Worm (Caenorhabditis elegans): ENCODE measurements around the gene gss-1.
"Not testable (repeated sequence)": the region's sequence is repeated elsewhere in the genome, so short reads cannot be mapped to it uniquely, and the experiment has no call there.

The gss-1 gene

DNA sequence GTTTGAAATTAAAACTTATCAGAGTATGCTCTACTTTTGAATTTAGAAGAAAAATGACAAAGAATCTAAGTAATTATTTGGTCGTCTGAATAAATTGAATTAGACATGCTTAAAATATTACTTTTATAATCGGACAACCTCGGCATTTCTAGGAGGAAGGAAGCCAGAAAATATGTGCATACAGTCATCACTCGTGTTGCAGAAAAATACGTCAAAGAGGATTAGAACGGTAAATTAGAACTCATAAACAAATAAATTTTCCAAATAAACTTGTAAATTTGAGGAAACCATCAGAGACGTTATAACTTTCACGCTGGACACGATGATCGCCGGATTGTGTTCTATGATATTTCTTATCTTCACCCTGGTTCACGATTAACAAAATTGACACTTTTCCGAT is 38.1 kb upstream of the gss-1 start, which contains the start of gene chil-19:
Gene chil-19, minus strand, starts transcription at position 101 of the 400 bp plus-strand sequence.
- TF ChIP-seq dpl-1 (GFP tag; optimal IDR thresholded peaks at IDR 0.05) (no peak), C16A3.4 (tag; optimal IDR thresholded peaks at IDR 0.05) (no peak), efl-1 (optimal IDR thresholded peaks at IDR 0.05) (no peak), efl-1 (GFP tag; optimal IDR thresholded peaks at IDR 0.05 in 1 of 2) (peak in 1 of 2 experiments; percentile 5), ets-5 (GFP tag; IDR thresholded peaks at IDR 0.05) (no peak), snpc-4 (tag; optimal IDR thresholded peaks at IDR 0.05) (no peak)

DNA sequence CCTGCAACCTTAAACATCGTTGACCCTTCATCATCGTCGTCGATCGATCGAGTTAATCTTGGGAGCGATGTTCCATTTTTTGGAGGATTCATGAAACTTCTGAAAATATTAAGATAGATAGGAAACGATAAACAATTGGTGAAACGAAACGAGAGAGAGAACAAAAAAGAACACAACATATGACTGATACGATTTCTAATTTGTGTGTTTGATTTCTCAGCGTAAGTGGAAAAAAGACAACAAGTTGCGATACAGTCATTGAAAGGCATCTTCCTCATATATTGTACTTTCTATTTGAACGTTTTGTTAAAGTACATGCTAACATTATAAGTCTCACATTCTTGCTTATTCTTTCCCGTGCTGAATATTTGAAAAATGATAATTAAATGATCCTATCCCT is 35.9 kb upstream of the gss-1 start, which contains the start of gene R09D1.12:
Gene R09D1.12, minus strand, starts transcription at position 101 of the 400 bp plus-strand sequence.
- TF ChIP-seq swsn-7, nhr-237, lin-15B (tag; optimal IDR thresholded peaks at IDR 0.05): not testable (repeated sequence)

DNA sequence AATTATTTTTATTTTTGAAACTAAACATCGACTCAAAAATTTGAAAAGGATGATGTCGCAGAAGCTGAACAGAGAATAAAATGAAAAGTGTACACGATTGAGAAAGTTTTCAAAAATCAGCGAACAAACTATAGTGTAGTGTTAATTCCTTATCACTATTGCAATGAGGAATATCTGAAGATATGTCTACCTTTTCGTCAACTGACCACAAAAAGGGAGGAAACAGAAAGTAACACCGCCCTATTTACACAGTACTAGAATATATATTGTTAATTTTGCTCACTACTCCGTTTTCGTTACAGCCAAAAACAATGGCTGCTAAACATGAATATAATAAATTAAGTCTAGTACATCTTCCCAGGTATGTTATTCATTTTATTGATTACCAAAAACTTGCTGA is 31.7 kb upstream of the gss-1 start, which contains the start of gene chil-18:
Gene chil-18, plus strand, starts transcription at position 301 of the 400 bp plus-strand sequence.
- TF ChIP-seq nhr-20 (tag; optimal IDR thresholded peaks at IDR 0.05) = peak; percentile 12
- TF ChIP-seq ets-5 (GFP tag; IDR thresholded peaks at IDR 0.05) = no peak

DNA sequence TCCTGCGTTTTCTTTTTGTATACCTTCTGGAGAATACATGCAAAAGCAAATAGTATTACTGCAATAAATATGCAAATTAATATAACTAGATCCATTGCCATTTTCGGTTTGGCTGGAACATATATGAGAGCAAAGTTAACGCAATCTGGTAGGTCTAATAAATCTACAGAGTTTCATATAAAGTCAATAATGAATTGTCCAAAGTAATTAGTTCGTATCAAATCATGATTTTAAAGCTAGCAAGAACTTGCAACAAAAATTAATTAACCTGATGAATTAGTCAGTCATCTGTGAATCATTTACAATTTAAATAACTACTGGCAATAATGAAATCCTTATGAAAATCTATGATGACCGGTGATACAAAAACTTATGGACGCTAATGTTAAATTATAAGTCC is 29.1 kb upstream of the gss-1 start, which contains the start of gene R09D1.13:
Gene R09D1.13, minus strand, starts transcription at position 101 of the 400 bp plus-strand sequence.
- TF ChIP-seq alr-1 (tag; optimal IDR thresholded peaks at IDR 0.05; ENCODE audit: borderline replicate concordance) (no peak), aha-1 (tag; optimal IDR thresholded peaks at IDR 0.05) (no peak), unc-86 (tag; optimal IDR thresholded peaks at IDR 0.05) (no peak), aly-2 (tag; optimal IDR thresholded peaks at IDR 0.05) (no peak), ztf-11 (tag; optimal IDR thresholded peaks at IDR 0.05) (no peak), tbx-2 (tag; optimal IDR thresholded peaks at IDR 0.05) (no peak), sptf-1 (tag; optimal IDR thresholded peaks at IDR 0.05) (no peak), nhr-84 (tag; optimal IDR thresholded peaks at IDR 0.05) (no peak), lsy-2 (tag; optimal IDR thresholded peaks at IDR 0.05) (no peak), jun-1 (tag; optimal IDR thresholded peaks at IDR 0.05) (no peak), snu-23 (GFP tag; optimal IDR thresholded peaks at IDR 0.05) (no peak), elt-3 (tag; optimal IDR thresholded peaks at IDR 0.05) (no peak), mep-1 (tag; optimal IDR thresholded peaks at IDR 0.05) (no peak), nhr-47 (tag; optimal IDR thresholded peaks at IDR 0.05) (no peak), lin-39 (tag; optimal IDR thresholded peaks at IDR 0.05) (no peak), ceh-82 (tag; optimal IDR thresholded peaks at IDR 0.05) (no peak), blmp-1 (tag; optimal IDR thresholded peaks at IDR 0.05) (no peak), ceh-88 (GFP tag; IDR thresholded peaks at IDR 0.05) (no peak), skn-1 (tag; optimal IDR thresholded peaks at IDR 0.05) (no peak), nhr-237 (tag; optimal IDR thresholded peaks at IDR 0.05) (no peak)

DNA sequence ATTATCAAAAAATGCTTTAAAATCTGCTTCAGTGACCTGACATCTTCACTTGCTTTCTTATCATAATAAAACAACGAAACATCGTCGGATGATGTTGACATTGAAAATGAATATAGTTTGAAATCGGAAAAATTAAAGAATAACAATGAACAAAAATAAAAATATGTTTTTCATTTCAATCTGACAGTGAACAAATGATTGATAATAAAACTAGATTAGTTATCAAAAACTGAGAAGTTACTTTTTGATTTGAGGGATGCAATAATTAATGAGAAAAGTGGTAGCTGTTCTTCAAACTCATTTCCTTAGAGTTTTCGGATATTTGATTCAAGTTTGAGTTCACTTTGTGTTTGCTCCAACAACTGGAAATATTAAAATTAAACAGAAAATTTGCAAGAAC is 27.3 kb upstream of the gss-1 start, which contains the start of gene chil-15:
Gene chil-15, minus strand, starts transcription at position 101 of the 400 bp plus-strand sequence.
- TF ChIP-seq Y116A8C.19 (tag; optimal IDR thresholded peaks at IDR 0.05; ENCODE audit: borderline replicate concordance) (no peak), lsy-2 (tag; optimal IDR thresholded peaks at IDR 0.05) (no peak), pax-3 (tag; optimal IDR thresholded peaks at IDR 0.05) (no peak), pag-3 (tag; optimal IDR thresholded peaks at IDR 0.05; ENCODE audit: borderline replicate concordance, insufficient read depth) (no peak), unc-130 (tag; optimal IDR thresholded peaks at IDR 0.05) (no peak), unc-98 (GFP tag; IDR thresholded peaks at IDR 0.05) (no peak), lin-15B (tag; optimal IDR thresholded peaks at IDR 0.05) (no peak), sox-4 (tag; optimal IDR thresholded peaks at IDR 0.05) (no peak), ceh-8 (GFP tag; optimal IDR thresholded peaks at IDR 0.05) (no peak), C04F5.9 (tag; optimal IDR thresholded peaks at IDR 0.05) (no peak), aly-2 (tag; optimal IDR thresholded peaks at IDR 0.05) (no peak)

All from whole organism, L1 larva.